Fruit fly (Drosophila melanogaster): ENCODE results near the gene CG13102.

Gene CG13102

dm6 chr2L:9011543-9012238 lies at the start of gene CG13102:
Gene CG13102 (plus strand): TSS chr2L:9012188.
- TF ChIP-seq Sin3A (optimal IDR thresholded peaks at IDR 0.05) (no peak), psq (optimal IDR thresholded peaks at IDR 0.05) (no peak), Myc (optimal IDR thresholded peaks at IDR 0.05) (no peak), h (optimal IDR thresholded peaks at IDR 0.05) (no peak)

DNA sequence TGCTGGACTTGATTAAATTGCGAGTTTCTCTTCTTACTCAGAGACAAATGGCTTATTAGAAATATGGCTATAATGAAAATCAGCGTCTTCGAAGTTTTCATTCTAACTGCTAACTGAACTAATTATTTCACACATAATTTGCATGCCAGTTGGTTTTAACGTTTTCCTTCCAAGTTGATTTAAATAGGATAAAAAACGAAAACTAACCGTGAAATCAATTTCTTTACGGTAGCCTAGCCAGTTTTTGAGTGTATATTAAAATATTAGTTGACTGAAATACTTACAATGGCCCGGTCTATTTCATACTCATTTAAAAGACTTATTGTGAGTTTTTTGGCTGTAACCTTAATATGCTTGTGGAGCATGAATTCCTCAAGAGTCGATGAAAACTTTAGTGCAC lies 49.7 kb upstream of the CG13102 start, which contains the start of the genes CG9525 and CG32985:
Gene CG9525 (minus strand): TSS at position 101 of the 400 bp plus-strand sequence.
Gene CG32985 (plus strand): TSS at position 280 of the 400 bp plus-strand sequence.
- no peak for TF ChIP-seq insv (optimal IDR thresholded peaks at IDR 0.05)
- TF ChIP-seq ttk (optimal IDR thresholded peaks at IDR 0.05) = no peak
- TF ChIP-seq psq (optimal IDR thresholded peaks at IDR 0.05) = no peak

DNA sequence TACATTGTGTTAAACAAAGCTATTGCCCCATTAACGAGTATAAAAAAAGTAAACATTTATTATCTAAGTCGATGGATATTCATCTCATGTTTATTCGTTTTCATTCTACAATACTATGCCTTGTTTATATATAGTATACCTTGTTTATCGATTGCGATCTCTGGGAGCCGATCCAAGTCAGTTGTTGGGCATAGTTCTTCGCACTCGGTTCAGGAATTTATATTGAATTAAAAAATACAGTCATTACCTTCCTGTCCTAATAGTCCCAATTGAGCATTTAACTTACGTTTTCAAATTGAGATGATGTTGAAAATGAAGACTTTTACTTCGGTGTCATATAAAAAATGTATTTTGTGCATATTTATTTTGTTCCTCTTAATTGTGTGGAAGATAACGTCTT lies 47.3 kb upstream of the CG13102 start, which contains the start of gene CG32984:
Gene CG32984 (plus strand): TSS at position 301 of the 400 bp plus-strand sequence.
- TF ChIP-seq ttk (optimal IDR thresholded peaks at IDR 0.05) (no peak), insv (optimal IDR thresholded peaks at IDR 0.05) (no peak), Sin3A (optimal IDR thresholded peaks at IDR 0.05) (no peak), psq (optimal IDR thresholded peaks at IDR 0.05) (no peak), h (optimal IDR thresholded peaks at IDR 0.05) (no peak), Myc (optimal IDR thresholded peaks at IDR 0.05) (no peak)

DNA sequence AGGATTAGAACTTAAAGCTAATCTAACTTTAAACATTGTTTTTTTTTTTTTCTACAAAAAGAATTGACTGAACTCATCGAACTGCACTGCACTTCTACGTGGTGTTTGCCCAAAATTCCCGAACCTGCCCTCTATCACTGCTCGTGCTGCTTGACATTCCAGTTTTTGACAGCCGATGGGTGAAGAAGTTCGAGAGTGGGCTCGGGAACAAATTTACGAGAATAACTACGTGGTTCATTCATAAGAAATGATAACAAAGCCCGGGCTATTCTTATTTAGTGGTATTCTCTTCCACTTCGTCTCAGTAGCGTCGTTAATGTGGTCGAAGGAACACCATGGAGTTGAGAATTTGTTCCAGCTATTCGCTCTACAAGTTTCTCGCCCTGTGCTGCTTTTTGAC lies 44.8 kb upstream of the CG13102 start, which contains the start of gene CG18088:
Gene CG18088 (plus strand): TSS at position 301 of the 400 bp plus-strand sequence.
- TF ChIP-seq Sin3A (optimal IDR thresholded peaks at IDR 0.05) (no peak), ttk (optimal IDR thresholded peaks at IDR 0.05) (no peak), psq (optimal IDR thresholded peaks at IDR 0.05) (no peak), Myc (optimal IDR thresholded peaks at IDR 0.05) (no peak), h (optimal IDR thresholded peaks at IDR 0.05) (no peak), insv (optimal IDR thresholded peaks at IDR 0.05) (no peak)

- TF ChIP-seq h (optimal IDR thresholded peaks at IDR 0.05) (no peak), insv (optimal IDR thresholded peaks at IDR 0.05) (no peak), psq (optimal IDR thresholded peaks at IDR 0.05) (no peak), Sin3A (optimal IDR thresholded peaks at IDR 0.05) (no peak), ttk (optimal IDR thresholded peaks at IDR 0.05) (no peak), Myc (optimal IDR thresholded peaks at IDR 0.05) (no peak)
These were observed 39.1 kb upstream of the CG13102 start for dm6 chr2L:8972905-8973304.

DNA sequence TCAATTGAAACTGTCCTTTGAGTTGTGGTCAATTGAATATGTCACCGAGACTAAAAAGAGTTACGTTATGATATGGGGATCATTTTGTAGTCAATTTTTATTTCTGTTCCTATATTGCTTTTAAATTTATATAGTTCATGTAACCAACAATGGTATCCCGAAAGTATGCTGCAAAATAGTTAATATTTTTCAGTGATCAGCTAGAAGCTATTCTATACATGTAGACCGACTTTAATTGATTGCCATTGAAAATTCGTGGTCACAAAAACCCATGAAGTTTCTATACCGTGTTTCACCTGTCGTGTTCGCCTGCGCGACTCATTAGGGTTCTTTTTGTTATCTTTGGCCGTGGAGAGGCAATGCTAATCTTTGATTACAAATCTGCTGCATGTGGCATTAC lies 37.5 kb upstream of the CG13102 start:
- TF ChIP-seq ttk (optimal IDR thresholded peaks at IDR 0.05) (no peak), Sin3A (optimal IDR thresholded peaks at IDR 0.05) (no peak), insv (optimal IDR thresholded peaks at IDR 0.05) (no peak), Myc (optimal IDR thresholded peaks at IDR 0.05) (no peak), psq (optimal IDR thresholded peaks at IDR 0.05) (no peak), h (optimal IDR thresholded peaks at IDR 0.05) (no peak)

dm6 chr2L:8975328-8975727 lies 36.7 kb upstream of the CG13102 start, which contains the start of gene CG9541:
Gene CG9541 (minus strand): TSS chr2L:8975428.
- no peak for TF ChIP-seq insv (optimal IDR thresholded peaks at IDR 0.05)
- TF ChIP-seq Sin3A (optimal IDR thresholded peaks at IDR 0.05) = no peak
- no peak for TF ChIP-seq h (optimal IDR thresholded peaks at IDR 0.05)
- TF ChIP-seq ttk (optimal IDR thresholded peaks at IDR 0.05) = no peak
- TF ChIP-seq psq (optimal IDR thresholded peaks at IDR 0.05) = no peak
- no peak for TF ChIP-seq Myc (optimal IDR thresholded peaks at IDR 0.05)

DNA sequence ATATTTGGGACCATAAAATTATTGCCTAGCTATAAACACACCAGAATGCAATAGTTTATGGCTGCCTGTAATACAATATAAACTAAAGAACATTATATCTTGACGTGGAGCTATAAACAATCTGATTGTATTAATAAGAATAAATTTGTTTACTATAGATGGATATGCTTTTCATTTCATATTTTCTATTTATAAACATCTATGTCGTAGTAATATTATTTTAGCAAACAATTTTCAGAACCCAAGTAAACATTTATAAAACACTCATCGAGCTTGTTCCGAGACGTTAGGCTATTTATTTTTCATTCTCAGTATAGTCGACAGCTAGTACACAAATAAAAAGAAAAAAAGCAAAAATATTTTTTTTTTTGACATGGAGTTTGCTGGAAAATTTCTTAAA lies 31.6 kb upstream of the CG13102 start, which contains the start of gene CG18662:
Gene CG18662 (plus strand): TSS at position 301 of the 400 bp plus-strand sequence.
- TF ChIP-seq ttk (optimal IDR thresholded peaks at IDR 0.05) (no peak), Sin3A (optimal IDR thresholded peaks at IDR 0.05) (no peak), Myc (optimal IDR thresholded peaks at IDR 0.05) (no peak), psq (optimal IDR thresholded peaks at IDR 0.05) (no peak), insv (optimal IDR thresholded peaks at IDR 0.05) (no peak), h (optimal IDR thresholded peaks at IDR 0.05) (no peak)

DNA sequence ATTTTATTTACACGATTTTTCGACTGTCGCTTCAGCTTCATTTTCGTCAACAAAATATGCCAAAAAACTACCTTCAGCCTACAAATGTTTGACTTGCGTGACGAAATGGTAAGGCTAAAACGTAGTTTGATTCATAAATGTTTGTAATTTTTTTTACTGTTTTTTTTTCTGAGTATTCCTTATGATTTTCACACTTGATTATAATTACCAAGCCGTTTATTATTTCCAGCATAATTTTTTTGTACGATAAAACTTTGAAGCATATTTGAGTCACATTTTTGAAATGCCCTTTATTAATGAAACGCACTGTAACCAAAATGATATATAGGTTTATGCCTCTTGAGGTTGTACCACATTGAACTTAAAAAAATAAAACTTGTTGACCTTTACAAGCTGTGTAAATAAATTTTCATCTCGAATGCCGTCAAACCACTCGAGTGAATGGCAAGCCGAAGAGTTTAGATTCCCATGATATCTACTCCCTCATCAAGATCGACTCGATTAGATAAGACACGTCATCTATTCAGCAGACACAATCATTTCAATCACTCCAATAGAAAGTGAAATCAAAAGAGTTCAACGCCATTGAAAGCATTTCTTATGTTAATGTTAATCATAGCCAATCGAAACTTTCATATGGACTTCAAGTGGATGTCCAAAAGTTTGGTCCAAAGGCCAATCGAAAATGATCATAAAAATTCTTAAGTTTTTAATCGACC lies 29.2 kb upstream of the CG13102 start:
- TF ChIP-seq psq (optimal IDR thresholded peaks at IDR 0.05) (no peak), ttk (optimal IDR thresholded peaks at IDR 0.05) (no peak), Sin3A (optimal IDR thresholded peaks at IDR 0.05) (no peak), insv (optimal IDR thresholded peaks at IDR 0.05) (no peak), Myc (optimal IDR thresholded peaks at IDR 0.05) (no peak), h (optimal IDR thresholded peaks at IDR 0.05) (no peak)

DNA sequence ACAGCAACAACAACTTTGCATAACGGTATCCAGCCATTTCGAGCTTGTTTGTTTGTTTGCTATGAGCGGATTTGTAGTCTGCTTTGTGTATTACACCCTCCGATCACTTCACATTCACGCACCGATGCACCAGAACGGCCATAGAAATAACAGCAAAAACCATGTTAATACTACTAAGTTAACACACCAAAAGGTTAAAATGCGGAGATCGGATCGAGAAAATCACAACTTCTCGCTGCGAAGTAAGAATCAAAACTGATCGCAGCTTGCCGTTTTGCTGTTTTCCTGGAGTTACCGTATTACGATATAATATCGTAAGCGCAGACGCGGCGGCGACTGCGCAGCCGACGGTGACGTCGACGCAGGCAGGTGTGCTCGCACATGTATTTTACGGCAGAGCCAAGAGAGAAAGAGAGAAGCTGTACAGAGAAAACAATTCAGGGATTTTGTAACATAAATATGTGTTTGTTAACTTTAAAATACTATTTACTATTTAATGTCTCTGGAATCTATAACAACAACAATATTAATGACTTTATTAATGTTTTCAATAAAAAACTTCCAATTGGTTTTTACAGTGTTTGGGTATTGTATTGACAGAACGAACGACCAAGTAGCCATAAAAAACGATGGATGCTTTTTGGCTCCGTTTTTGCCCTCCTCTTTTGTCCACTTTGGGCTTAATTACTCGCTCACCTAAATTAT lies 27.2 kb upstream of the CG13102 start, which contains the start of gene CG13101:
Gene CG13101 (minus strand): TSS at position 259 of the 705 bp plus-strand sequence.
- no peak for TF ChIP-seq h (optimal IDR thresholded peaks at IDR 0.05)
- TF ChIP-seq Sin3A (optimal IDR thresholded peaks at IDR 0.05) = no peak
- TF ChIP-seq Myc (optimal IDR thresholded peaks at IDR 0.05) = no peak
- TF ChIP-seq ttk (optimal IDR thresholded peaks at IDR 0.05) = no peak
- no peak for TF ChIP-seq psq (optimal IDR thresholded peaks at IDR 0.05)
- no peak for TF ChIP-seq insv (optimal IDR thresholded peaks at IDR 0.05)

DNA sequence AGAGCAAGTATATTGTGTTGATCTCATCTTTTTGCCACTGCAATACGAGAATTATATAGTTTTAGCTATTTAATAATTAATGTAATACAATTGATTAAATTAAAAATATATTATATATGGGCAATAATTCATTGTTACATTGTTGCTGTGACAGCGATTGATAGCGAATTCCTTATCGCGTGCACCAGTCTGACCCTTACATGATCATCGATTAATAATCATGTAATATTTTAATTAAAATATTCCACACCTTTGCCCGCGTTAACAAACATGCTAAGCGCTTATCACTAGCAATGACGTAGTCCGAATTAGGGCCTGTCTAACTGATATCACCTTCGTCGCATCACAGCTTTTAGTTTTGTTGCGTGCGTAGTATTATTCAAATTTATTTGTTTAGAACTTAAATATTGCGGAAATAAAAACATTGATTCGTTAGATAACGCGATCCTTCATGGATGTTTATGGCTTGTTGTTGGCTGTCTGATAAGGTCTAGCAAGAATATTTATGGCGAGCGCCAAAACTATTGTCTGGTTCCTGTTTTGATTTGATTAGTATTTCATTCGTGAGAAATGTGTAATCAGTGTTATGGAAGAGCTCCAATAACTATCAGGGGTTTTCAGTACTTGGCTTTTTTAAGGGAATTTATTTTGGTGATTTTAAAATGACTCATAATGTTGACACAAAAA lies 24.6 kb upstream of the CG13102 start:
- no peak for TF ChIP-seq Myc (optimal IDR thresholded peaks at IDR 0.05)
- no peak for TF ChIP-seq Sin3A (optimal IDR thresholded peaks at IDR 0.05)
- TF ChIP-seq psq (optimal IDR thresholded peaks at IDR 0.05) = no peak
- TF ChIP-seq insv (optimal IDR thresholded peaks at IDR 0.05) = no peak
- TF ChIP-seq ttk (optimal IDR thresholded peaks at IDR 0.05) = no peak
- no peak for TF ChIP-seq h (optimal IDR thresholded peaks at IDR 0.05)
